Worm (Caenorhabditis elegans): ENCODE data around the gene nlp-47.

DNA sequence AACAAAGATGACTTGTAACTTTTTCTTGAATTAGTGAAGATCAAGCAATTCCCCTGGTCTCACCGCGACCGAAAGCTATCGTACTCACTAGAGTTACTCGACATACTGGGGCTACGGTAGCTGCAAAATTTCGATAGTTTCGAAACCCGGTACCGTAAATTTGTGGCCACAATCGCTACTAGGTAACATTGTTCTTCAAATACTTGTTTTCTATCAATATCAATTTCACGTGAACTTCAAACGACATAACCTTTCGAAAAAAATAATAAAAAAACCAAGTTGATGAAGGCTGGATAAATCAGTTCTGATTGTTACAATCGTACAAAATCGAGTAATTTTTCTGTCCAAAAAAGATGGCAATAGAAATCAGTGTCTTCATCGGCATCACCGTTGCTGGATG is 18.1 kb upstream of the nlp-47 start, which contains the start of gene F36H12.3:
- no peak for TF ChIP-seq lin-15B (tag; optimal IDR thresholded peaks at IDR 0.05)
- no peak for TF ChIP-seq skn-1 (tag; optimal IDR thresholded peaks at IDR 0.05)
- TF ChIP-seq ztf-4 (tag; optimal IDR thresholded peaks at IDR 0.05), result no peak

Data from whole organism, L3 larva.